Fruit fly (Drosophila melanogaster) whole organism, embryonic: ENCODE measurements around the gene Atat.

ENCODE experiments used
- Abd-B ChIP-seq: fragments of 200-800 bp; sonication (Bioruptor generic); optimal IDR thresholded peaks from 2 replicates; lab custom pipeline; 2018; ENCODE audit warnings: missing biosample characterization, mild to moderate bottlenecking, missing genetic modification characterization, moderate library complexity
- Adf1 ChIP-seq: fragments of 200-800 bp; sonication (Bioruptor generic); IDR thresholded peaks from 2 replicates; pipeline ENCODE4 v1.3.6; 2022; ENCODE audit warnings: missing biosample characterization, missing genetic modification characterization
- Atf3 ChIP-seq: fragments of 200-800 bp; sonication (Bioruptor generic); optimal IDR thresholded peaks from 3 replicates; lab custom pipeline; 2016; ENCODE audit warnings: missing biosample characterization, missing genetic modification characterization
- Awh ChIP-seq: fragments of 200-800 bp; sonication (Bioruptor generic); IDR thresholded peaks from 2 replicates; pipeline ENCODE4, ENCODE4 v1.3.6; 2022; ENCODE audit warnings: missing biosample characterization, missing genetic modification characterization
- Bgb ChIP-seq: fragments of 200-800 bp; sonication (Bioruptor generic); IDR thresholded peaks from 2 replicates; pipeline ENCODE4 v1.3.6; 2022; ENCODE audit warnings: missing biosample characterization, missing genetic modification characterization; ENCODE audit not compliant: partially characterized antibody
- CG12744 ChIP-seq: fragments of 200-800 bp; sonication (Bioruptor generic); optimal IDR thresholded peaks from 2 replicates; lab custom pipeline; 2016; ENCODE audit warnings: missing biosample characterization, missing genetic modification characterization
- CG12942 ChIP-seq: fragments of 200-800 bp; sonication (Bioruptor generic); optimal IDR thresholded peaks from 3 replicates; lab custom pipeline; 2016; ENCODE audit warnings: missing biosample characterization, missing genetic modification characterization
- CG14441 ChIP-seq: fragments of 200-800 bp; sonication (Bioruptor generic); IDR thresholded peaks from 2 replicates; pipeline ENCODE4 v1.3.6; 2022; ENCODE audit warnings: missing biosample characterization, missing genetic modification characterization
- CG14965 ChIP-seq: fragments of 200-800 bp; sonication (Bioruptor generic); optimal IDR thresholded peaks from 2 replicates; lab custom pipeline; 2016; ENCODE audit warnings: missing biosample characterization, missing genetic modification characterization, borderline replicate concordance
- CG15269 ChIP-seq: fragments of 200-800 bp; sonication (Bioruptor generic); optimal IDR thresholded peaks from 2 replicates; lab custom pipeline; 2018; ENCODE audit warnings: missing biosample characterization, mild to moderate bottlenecking, missing genetic modification characterization, moderate library complexity
- CG1529 ChIP-seq: fragments of 200-800 bp; sonication (Bioruptor generic); optimal IDR thresholded peaks from 3 replicates; lab custom pipeline; 2018; ENCODE audit warnings: missing biosample characterization, missing genetic modification characterization
- CG16813 ChIP-seq: fragments of 200-800 bp; sonication (Bioruptor generic); IDR thresholded peaks from 3 replicates; pipeline ENCODE4 v1.3.6; 2022; ENCODE audit warnings: missing biosample characterization, missing genetic modification characterization; ENCODE audit not compliant: partially characterized antibody
- CG17385 ChIP-seq: fragments of 200-800 bp; sonication (Bioruptor generic); optimal IDR thresholded peaks from 3 replicates; lab custom pipeline; 2018; ENCODE audit warnings: missing biosample characterization, mild to moderate bottlenecking, missing genetic modification characterization
- CG17802 ChIP-seq: fragments of 200-800 bp; sonication (Bioruptor generic); optimal IDR thresholded peaks from 2 replicates; lab custom pipeline; 2018; ENCODE audit warnings: missing biosample characterization, mild to moderate bottlenecking, missing genetic modification characterization, moderate library complexity
- CG18262 ChIP-seq: fragments of 200-800 bp; optimal IDR thresholded peaks from 3 replicates; lab custom pipeline; 2019; ENCODE audit warnings: missing biosample characterization, mild to moderate bottlenecking, missing genetic modification characterization, moderate library complexity
- CG2129 ChIP-seq: fragments of 200-800 bp; sonication (Bioruptor generic); IDR thresholded peaks from 2 replicates; pipeline ENCODE4 v1.3.6; 2022; ENCODE audit warnings: missing biosample characterization, missing genetic modification characterization; ENCODE audit not compliant: partially characterized antibody
- CG2712 ChIP-seq: fragments of 200-800 bp; optimal IDR thresholded peaks from 3 replicates; lab custom pipeline; 2019; ENCODE audit warnings: missing biosample characterization, mild to moderate bottlenecking, missing genetic modification characterization, moderate library complexity
- CG30020 ChIP-seq: fragments of 200-800 bp; optimal IDR thresholded peaks from 2 replicates; lab custom pipeline; 2019; ENCODE audit warnings: missing biosample characterization, mild to moderate bottlenecking, missing genetic modification characterization, moderate library complexity
- CG31388 ChIP-seq: fragments of 200-800 bp; sonication (Bioruptor generic); optimal IDR thresholded peaks from 2 replicates; lab custom pipeline; 2016; ENCODE audit warnings: missing biosample characterization, missing genetic modification characterization
- CG31441 ChIP-seq: fragments of 200-800 bp; sonication (Bioruptor generic); IDR thresholded peaks from 2 replicates; pipeline ENCODE4 v1.3.6; 2022; ENCODE audit warnings: missing biosample characterization, missing genetic modification characterization
- CG32767 ChIP-seq: fragments of 200-800 bp; sonication (Bioruptor generic); IDR thresholded peaks from 2 replicates; pipeline ENCODE4 v1.3.6; 2022; ENCODE audit warnings: missing biosample characterization, missing genetic modification characterization
- CG3838 ChIP-seq: fragments of 200-800 bp; sonication (Bioruptor generic); optimal IDR thresholded peaks from 3 replicates; lab custom pipeline; 2016; ENCODE audit warnings: missing biosample characterization, missing genetic modification characterization
- CG6254 ChIP-seq: fragments of 200-800 bp; sonication (Bioruptor generic); optimal IDR thresholded peaks from 3 replicates; lab custom pipeline; 2017; ENCODE audit warnings: mild to moderate bottlenecking, missing biosample characterization, missing genetic modification reagents, missing genetic modification characterization
- CG6272 ChIP-seq: fragments of 200-800 bp; sonication (Bioruptor generic); IDR thresholded peaks from 2 replicates; pipeline ENCODE4 v1.3.6; 2022; ENCODE audit warnings: missing biosample characterization, missing genetic modification characterization
- CG7357 ChIP-seq: fragments of 200-800 bp; sonication (Bioruptor generic); IDR thresholded peaks from 3 replicates; pipeline ENCODE4 v1.3.6; 2022; ENCODE audit warnings: missing biosample characterization, missing genetic modification characterization
- CG9876 ChIP-seq: fragments of 200-800 bp; sonication (Bioruptor generic); optimal IDR thresholded peaks from 2 replicates; lab custom pipeline; 2016; ENCODE audit warnings: missing biosample characterization, missing genetic modification characterization
- Hr3 ChIP-seq: fragments of 200-800 bp; sonication (Bioruptor generic); optimal IDR thresholded peaks from 3 replicates; lab custom pipeline; 2016; ENCODE audit warnings: missing biosample characterization, missing genetic modification characterization
- Kr ChIP-seq: fragments of 200-800 bp; sonication (Bioruptor generic); optimal IDR thresholded peaks from 2 replicates; lab custom pipeline; 2017; ENCODE audit warnings: missing biosample characterization, mild to moderate bottlenecking, missing genetic modification characterization
- Side ChIP-seq: fragments of 200-800 bp; sonication (Bioruptor generic); optimal IDR thresholded peaks from 2 replicates; lab custom pipeline; 2016; ENCODE audit warnings: missing biosample characterization, missing genetic modification characterization
- ab ChIP-seq: fragments of 200-800 bp; sonication (Bioruptor generic); optimal IDR thresholded peaks from 2 replicates; lab custom pipeline; 2016; ENCODE audit warnings: missing biosample characterization, missing genetic modification characterization
- bowl ChIP-seq: fragments of 200-800 bp; sonication (Bioruptor generic); IDR thresholded peaks from 2 replicates; pipeline ENCODE4 v1.3.6; 2022; ENCODE audit warnings: missing biosample characterization, missing genetic modification characterization
- bsh ChIP-seq, 2 experiments: fragments of 200-800 bp; sonication (Bioruptor generic); optimal IDR thresholded peaks; 2 replicates each; lab custom pipeline; 2017 to 2018; ENCODE audit warnings: mild to moderate bottlenecking in 2 of 2, missing biosample characterization in 2 of 2, missing genetic modification characterization in 2 of 2, moderate library complexity in 1 of 2
- crol ChIP-seq: fragments of 200-800 bp; sonication (Bioruptor generic); IDR thresholded peaks from 2 replicates; pipeline ENCODE4 v1.3.6; 2022; ENCODE audit warnings: missing biosample characterization, missing genetic modification characterization
- dan ChIP-seq: fragments of 200-800 bp; sonication (Bioruptor generic); IDR thresholded peaks from 2 replicates; pipeline ENCODE4 v1.3.6; 2022; ENCODE audit warnings: missing biosample characterization, missing genetic modification characterization
- dpn ChIP-seq, 2 experiments: fragments of 200-800 bp; sonication (Bioruptor generic); optimal IDR thresholded peaks; 3 replicates each; lab custom pipeline; 2016; ENCODE audit warnings: missing biosample characterization in 2 of 2, missing genetic modification characterization in 2 of 2
- gce ChIP-seq: fragments of 200-800 bp; sonication (Bioruptor generic); IDR thresholded peaks from 3 replicates; pipeline ENCODE4 v1.3.6; 2022; ENCODE audit warnings: missing biosample characterization, missing genetic modification characterization
- gcm2 ChIP-seq: fragments of 200-800 bp; sonication (Bioruptor generic); optimal IDR thresholded peaks from 2 replicates; lab custom pipeline; 2016; ENCODE audit warnings: missing biosample characterization, missing genetic modification characterization
- her ChIP-seq: fragments of 200-800 bp; sonication (Bioruptor generic); optimal IDR thresholded peaks from 2 replicates; lab custom pipeline; 2016; ENCODE audit warnings: missing biosample characterization, missing genetic modification characterization
- kah ChIP-seq: fragments of 200-800 bp; sonication (Bioruptor generic); optimal IDR thresholded peaks from 2 replicates; lab custom pipeline; 2018; ENCODE audit warnings: missing biosample characterization, mild to moderate bottlenecking, missing genetic modification characterization
- oc ChIP-seq: fragments of 200-800 bp; sonication (Bioruptor generic); optimal IDR thresholded peaks from 2 replicates; lab custom pipeline; 2018; ENCODE audit warnings: missing biosample characterization, mild to moderate bottlenecking, missing genetic modification characterization, moderate library complexity
- otp ChIP-seq: fragments of 200-800 bp; sonication (Bioruptor generic); IDR thresholded peaks from 3 replicates; pipeline ENCODE4, ENCODE4 v1.3.6; 2022; ENCODE audit warnings: missing biosample characterization, missing genetic modification characterization
- peb ChIP-seq: fragments of 200-800 bp; sonication (Bioruptor generic); IDR thresholded peaks from 2 replicates; pipeline ENCODE4 v1.3.6; 2022; ENCODE audit warnings: missing biosample characterization, missing genetic modification characterization
- pita ChIP-seq: fragments of 200-800 bp; sonication (Bioruptor generic); optimal IDR thresholded peaks from 2 replicates; lab custom pipeline; 2017; ENCODE audit warnings: missing biosample characterization, mild to moderate bottlenecking, missing genetic modification characterization
- rib ChIP-seq: fragments of 200-800 bp; sonication (Bioruptor generic); IDR thresholded peaks from 2 replicates; pipeline ENCODE4 v1.3.6; 2022; ENCODE audit warnings: missing biosample characterization, missing genetic modification characterization
- scrt ChIP-seq: fragments of 200-800 bp; sonication (Bioruptor generic); optimal IDR thresholded peaks from 2 replicates; lab custom pipeline; 2018; ENCODE audit warnings: missing biosample characterization, mild to moderate bottlenecking, missing genetic modification characterization, moderate library complexity
- slou ChIP-seq: fragments of 200-800 bp; sonication (Bioruptor generic); optimal IDR thresholded peaks from 3 replicates; lab custom pipeline; 2016; ENCODE audit warnings: missing biosample characterization, missing genetic modification characterization
- ssp ChIP-seq: fragments of 200-800 bp; sonication (Bioruptor generic); IDR thresholded peaks from 2 replicates; pipeline ENCODE4 v1.3.6; 2022; ENCODE audit warnings: missing biosample characterization, missing genetic modification characterization
- tup ChIP-seq: fragments of 200-800 bp; sonication (Bioruptor generic); optimal IDR thresholded peaks from 2 replicates; lab custom pipeline; 2016; ENCODE audit warnings: missing biosample characterization, mild to moderate bottlenecking, missing genetic modification characterization, moderate library complexity
- unc-4 ChIP-seq: fragments of 200-800 bp; sonication (Bioruptor generic); IDR thresholded peaks from 2 replicates; pipeline ENCODE4 v1.3.6; 2022; ENCODE audit warnings: missing biosample characterization, missing genetic modification characterization; ENCODE audit not compliant: partially characterized antibody
- yki ChIP-seq: fragments of >200 bp; optimal IDR thresholded peaks from 3 replicates; lab custom pipeline; 2018

The Atat gene

DNA sequence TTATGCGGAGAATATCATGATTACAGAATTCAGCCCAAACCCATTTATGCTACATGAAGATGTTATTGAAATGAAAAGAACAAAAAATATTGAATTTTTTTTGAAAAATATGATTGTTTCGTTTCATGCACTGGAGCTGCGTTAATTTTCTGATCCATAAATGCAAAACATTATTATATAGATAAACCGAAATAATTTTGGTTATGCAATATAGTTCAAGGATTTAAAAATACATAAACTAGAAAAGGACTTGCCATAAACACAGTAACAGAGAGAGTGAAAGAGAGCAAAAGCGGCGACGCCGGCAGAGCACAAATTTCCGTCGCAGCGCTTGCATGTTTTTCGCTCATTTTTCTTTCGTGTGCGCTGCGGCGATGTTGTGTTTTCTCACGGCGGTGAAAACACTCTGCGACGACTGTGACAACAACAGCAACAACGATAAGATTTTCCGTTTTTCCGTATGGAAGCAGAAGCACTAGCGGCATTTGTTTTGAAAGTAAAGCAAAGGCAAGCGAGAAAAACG, 35.8 kb upstream of the Atat start (continued):
- peak; percentile 79 for TF ChIP-seq oc (tag; lab: Kevin White, UChicago)
- no peak for TF ChIP-seq Kr (GFP tag; lab: Kevin White, UChicago)
- peak; percentile 19 for TF ChIP-seq Atf3 (GFP tag; lab: Kevin White, UChicago)
- TF ChIP-seq Abd-B (GFP tag; lab: Kevin White, UChicago), result peak; percentile 59
- no peak for TF ChIP-seq CG31388 (GFP tag; lab: Kevin White, UChicago)
- TF ChIP-seq CG7357 (GFP tag; lab: Robert Waterston, UW), result peak; percentile 64; the same call in 2 of the 3 replicates
- TF ChIP-seq pita (GFP tag; lab: Kevin White, UChicago), result no peak
- TF ChIP-seq CG9876 (GFP tag; lab: Kevin White, UChicago), result no peak
- no peak; the same call in 2 of the 3 replicates for TF ChIP-seq gce
- peak; percentile 90 for TF ChIP-seq scrt
- TF ChIP-seq Hr3 (GFP tag; lab: Kevin White, UChicago), result peak; percentile 63
- TF ChIP-seq kah, result peak; percentile 42
- peak; percentile 78 for TF ChIP-seq Side (GFP tag; lab: Kevin White, UChicago)
- peak; percentile 47 for TF ChIP-seq CG14965
- TF ChIP-seq slou (GFP tag; lab: Kevin White, UChicago), result no peak
- TF ChIP-seq CG17802 (tag; lab: Kevin White, UChicago), result peak; percentile 42
- peak; percentile 73 for TF ChIP-seq CG30020
- peak; percentile 96 for TF ChIP-seq CG2712 (tag; lab: Kevin White, UChicago)
- TF ChIP-seq CG1529 (GFP tag; lab: Kevin White, UChicago), result peak; percentile 87
- TF ChIP-seq CG2129, result no peak
- TF ChIP-seq Bgb (GFP tag; lab: Robert Waterston, UW), result peak; percentile 36; the same call in 1 of the 2 replicates
- TF ChIP-seq ssp, result 0 out of 2 replicates have a peak, but pooled peaks have one; percentile 6
- TF ChIP-seq CG12942 (GFP tag; lab: Kevin White, UChicago), result peak; percentile 71
- peak; percentile 83 for TF ChIP-seq Adf1 (GFP tag; lab: Robert Waterston, UW)
- TF ChIP-seq CG31441 (GFP tag; lab: Robert Waterston, UW), result peak; percentile 92
- no peak for TF ChIP-seq tup (GFP tag; lab: Kevin White, UChicago)
- peak; percentile 77 for TF ChIP-seq CG12744 (GFP tag; lab: Kevin White, UChicago)
- 0 out of 2 replicates have a peak, but pooled peaks have one; percentile 38 for TF ChIP-seq peb (GFP tag; lab: Robert Waterston, UW)
- peak; percentile 55 for TF ChIP-seq yki
- TF ChIP-seq CG17385 (GFP tag; lab: Kevin White, UChicago), result peak; percentile 86
- TF ChIP-seq dpn (GFP tag; optimal IDR thresholded peaks at IDR 0.05; lab: Kevin White, UChicago), result peak; percentile 73 to 77
- no peak for TF ChIP-seq CG16813 (GFP tag; lab: Robert Waterston, UW)
- TF ChIP-seq otp (GFP tag; lab: Robert Waterston, UW), result peak; percentile 66; the same call in 2 of the 3 replicates
- peak; percentile 74 for TF ChIP-seq her (GFP tag; lab: Kevin White, UChicago)
- peak; percentile 84 to 92 for TF ChIP-seq bsh (GFP tag; optimal IDR thresholded peaks at IDR 0.05; lab: Kevin White, UChicago)
- peak; percentile 90 for TF ChIP-seq CG15269 (tag; lab: Kevin White, UChicago)
- no peak for TF ChIP-seq ab (GFP tag; lab: Kevin White, UChicago)
- no peak for TF ChIP-seq dan (GFP tag; lab: Robert Waterston, UW)
- TF ChIP-seq gcm2 (GFP tag; lab: Kevin White, UChicago), result peak; percentile 47
- TF ChIP-seq Awh (GFP tag; lab: Robert Waterston, UW), result peak; percentile 31; the same call in 1 of the 2 replicates
- peak; percentile 88 for TF ChIP-seq CG6254 (GFP tag; lab: Kevin White, UChicago)
- no peak for TF ChIP-seq CG6272
- TF ChIP-seq CG3838 (GFP tag; lab: Kevin White, UChicago), result peak; percentile 24
- TF ChIP-seq rib, result no peak
- TF ChIP-seq unc-4, result no peak
- no peak for TF ChIP-seq bowl (GFP tag; lab: Robert Waterston, UW)
- no peak; the same call in 1 of the 2 replicates for TF ChIP-seq crol
- peak; percentile 42; the same call in 1 of the 2 replicates for TF ChIP-seq CG14441
- TF ChIP-seq CG32767 (GFP tag; lab: Robert Waterston, UW), result peak; percentile 78
- peak; percentile 97 for TF ChIP-seq CG18262
